Fruit fly (Drosophila melanogaster) whole organism, embryonic: ENCODE measurements around the gene CG14054.

Experiments
- Abd-B ChIP-seq: fragments of 200-800 bp; sonication (Bioruptor generic); optimal IDR thresholded peaks from 2 replicates; lab custom pipeline; 2018; ENCODE audit warnings: missing biosample characterization, mild to moderate bottlenecking, missing genetic modification characterization, moderate library complexity
- CG16863 ChIP-seq: fragments of 200-800 bp; sonication (Bioruptor generic); optimal IDR thresholded peaks from 3 replicates; lab custom pipeline; 2016; ENCODE audit warnings: missing biosample characterization, missing genetic modification characterization
- CG17186 ChIP-seq: fragments of 200-800 bp; sonication (Bioruptor generic); optimal IDR thresholded peaks from 3 replicates; lab custom pipeline; 2017; ENCODE audit warnings: missing biosample characterization, missing genetic modification reagents, missing genetic modification characterization
- CG18262 ChIP-seq: fragments of 200-800 bp; optimal IDR thresholded peaks from 3 replicates; lab custom pipeline; 2019; ENCODE audit warnings: missing biosample characterization, mild to moderate bottlenecking, missing genetic modification characterization, moderate library complexity
- CG1832 ChIP-seq: fragments of 200-800 bp; sonication (Bioruptor generic); optimal IDR thresholded peaks from 2 replicates; lab custom pipeline; 2017; ENCODE audit warnings: missing biosample characterization, mild to moderate bottlenecking, missing genetic modification characterization, inconsistent platforms
- CG2116 ChIP-seq: fragments of 200-800 bp; sonication (Bioruptor generic); optimal IDR thresholded peaks from 3 replicates; lab custom pipeline; 2018; ENCODE audit warnings: missing biosample characterization, mild to moderate bottlenecking, missing genetic modification characterization
- CG4424 ChIP-seq: fragments of 200-800 bp; sonication (Bioruptor generic); optimal IDR thresholded peaks from 3 replicates; lab custom pipeline; 2016; ENCODE audit warnings: missing biosample characterization, missing genetic modification characterization
- Gug ChIP-seq: fragments of 200-800 bp; sonication (Bioruptor generic); IDR thresholded peaks from 4 replicates; pipeline ENCODE4 v1.3.6; 2022; ENCODE audit warnings: missing biosample characterization, missing genetic modification characterization
- HHEX ChIP-seq: fragments of 200-800 bp; sonication (Bioruptor generic); optimal IDR thresholded peaks from 3 replicates; lab custom pipeline; 2017; ENCODE audit warnings: missing biosample characterization, mild to moderate bottlenecking, missing genetic modification characterization, missing genetic modification reagents
- MTF-1 ChIP-seq: fragments of 200-800 bp; sonication (Bioruptor generic); optimal IDR thresholded peaks from 2 replicates; lab custom pipeline; 2018; ENCODE audit warnings: missing biosample characterization, mild to moderate bottlenecking, missing genetic modification characterization, borderline replicate concordance
- Med ChIP-seq: fragments of 200-800 bp; sonication (Bioruptor generic); peaks from one replicate; lab custom pipeline; 2016; ENCODE audit warnings: missing biosample characterization, missing genetic modification characterization, mild to moderate bottlenecking, inconsistent platforms, moderate library complexity
- ci ChIP-seq: fragments of 200-800 bp; sonication (Bioruptor generic); IDR thresholded peaks from 3 replicates; pipeline ENCODE4 v1.3.6; 2022; ENCODE audit warnings: missing biosample characterization, missing genetic modification characterization
- dimm ChIP-seq: fragments of 200-800 bp; sonication (Bioruptor generic); IDR thresholded peaks from 2 replicates; pipeline ENCODE4 v1.3.6; 2022; ENCODE audit warnings: missing biosample characterization, missing genetic modification characterization
- dysf ChIP-seq: fragments of 200-800 bp; sonication (Bioruptor generic); IDR thresholded peaks from 3 replicates; pipeline ENCODE4 v1.3.6; 2022; ENCODE audit warnings: missing biosample characterization, missing genetic modification characterization
- row ChIP-seq: fragments of 200-800 bp; sonication (Bioruptor generic); IDR thresholded peaks from 3 replicates; pipeline ENCODE4 v1.3.6; 2022; ENCODE audit warnings: missing biosample characterization, missing genetic modification characterization
- tin ChIP-seq: fragments of 200-800 bp; sonication (Bioruptor generic); optimal IDR thresholded peaks from 3 replicates; lab custom pipeline; 2016; ENCODE audit warnings: missing biosample characterization, missing genetic modification characterization
- trem ChIP-seq: fragments of 200-800 bp; optimal IDR thresholded peaks from 3 replicates; lab custom pipeline; 2019; ENCODE audit warnings: missing biosample characterization, mild to moderate bottlenecking, missing genetic modification characterization, moderate library complexity
- wdn ChIP-seq: fragments of 200-800 bp; sonication (Bioruptor generic); IDR thresholded peaks from 2 replicates; pipeline ENCODE4 v1.3.6; 2022; ENCODE audit warnings: missing biosample characterization, missing genetic modification characterization
- zen2 ChIP-seq: fragments of 200-800 bp; sonication (Bioruptor generic); IDR thresholded peaks from 3 replicates; pipeline ENCODE4 v1.3.6; 2022; ENCODE audit warnings: missing biosample characterization, missing genetic modification characterization; ENCODE audit not compliant: partially characterized antibody

The CG14054 gene

DNA sequence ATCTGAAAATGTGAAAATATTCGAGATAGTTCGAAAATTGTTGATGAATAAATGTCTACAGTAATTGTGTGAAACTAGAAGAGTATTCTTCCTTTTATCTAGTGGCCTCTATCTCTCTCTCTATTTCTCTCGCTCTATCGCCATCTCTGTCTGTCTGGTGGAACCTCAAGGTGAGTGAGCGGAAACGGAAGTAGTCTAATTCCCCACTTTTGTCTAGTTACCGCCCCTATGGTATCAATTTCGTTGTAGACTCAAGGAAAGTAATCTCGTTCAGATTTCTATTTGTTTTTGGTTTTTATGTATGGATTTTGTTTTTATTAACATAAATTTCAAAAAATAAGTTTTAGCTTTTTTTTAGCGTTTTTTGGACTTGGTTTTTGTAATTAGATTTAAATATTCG is 41.3 kb downstream of the CG14054 start (continued):
- no peak for TF ChIP-seq wdn (GFP tag; lab: Robert Waterston, UW)
- TF ChIP-seq ci (GFP tag; lab: Robert Waterston, UW): peak; percentile 50; the same call in 2 of the 3 replicates
- TF ChIP-seq tin: no peak
- TF ChIP-seq Gug (GFP tag; lab: Robert Waterston, UW): no peak
- TF ChIP-seq MTF-1: peak; percentile 53
- no peak for TF ChIP-seq trem (tag; lab: Kevin White, UChicago)
- TF ChIP-seq CG1832: peak; percentile 30
- peak; percentile 26 for TF ChIP-seq HHEX (GFP tag; lab: Kevin White, UChicago)
- no peak for TF ChIP-seq dysf
- no peak for TF ChIP-seq zen2
- no peak for TF ChIP-seq CG18262 (tag; lab: Kevin White, UChicago)
- TF ChIP-seq row: no peak
- TF ChIP-seq dimm: no peak
- TF ChIP-seq CG2116 (GFP tag; lab: Kevin White, UChicago): peak; percentile 11
- TF ChIP-seq Abd-B (GFP tag; lab: Kevin White, UChicago): no peak
- TF ChIP-seq Med (GFP tag; lab: Kevin White, UChicago): peak; percentile 51
- no peak for TF ChIP-seq CG16863 (GFP tag; lab: Kevin White, UChicago)
- TF ChIP-seq CG17186 (GFP tag; lab: Kevin White, UChicago): no peak
- no peak for TF ChIP-seq CG4424
- TF ChIP-seq, all 482 proteins: peak for 16
